Fruit fly (Drosophila melanogaster): ENCODE measurements around the gene Sfmbt.

The Sfmbt gene

DNA sequence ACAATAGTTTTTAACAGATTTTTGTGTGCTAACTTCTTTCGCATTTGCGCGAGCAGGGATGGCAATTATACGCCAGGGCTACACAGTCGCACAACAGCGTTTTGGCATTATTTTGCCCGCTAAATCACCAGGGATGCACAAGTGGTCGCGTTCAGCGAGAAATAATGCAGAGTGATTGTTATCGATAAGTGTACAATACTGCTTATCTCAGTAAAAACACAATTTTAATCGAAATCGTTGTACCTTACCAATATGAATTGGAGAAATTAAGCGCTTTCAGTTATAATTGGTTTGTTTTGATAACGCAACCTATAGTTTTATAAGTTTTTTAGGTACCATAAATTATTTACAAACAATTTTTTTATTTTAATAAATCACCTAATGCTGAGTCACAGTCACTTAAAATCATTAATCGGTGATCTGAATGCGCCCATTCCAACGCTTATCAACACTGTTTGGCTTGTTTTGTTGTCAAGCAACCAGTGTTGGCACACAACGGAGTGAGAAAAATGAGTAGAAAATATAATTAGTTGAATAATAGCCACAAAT, at the start of gene Sfmbt, which contains the start of gene CG5439 (continued):
- no peak for TF ChIP-seq CG14050 (GFP tag; IDR thresholded peaks at IDR 0.05)
- TF ChIP-seq CG17802 (tag; optimal IDR thresholded peaks at IDR 0.05): peak; percentile 43
- no peak for TF ChIP-seq CG6813 (GFP tag; optimal IDR thresholded peaks at IDR 0.05)
- no peak for TF ChIP-seq Oli (tag; optimal IDR thresholded peaks at IDR 0.05)
- peak; percentile 86 for TF ChIP-seq Antp (GFP tag; optimal IDR thresholded peaks at IDR 0.05)
- TF ChIP-seq CG34376 (GFP tag; optimal IDR thresholded peaks at IDR 0.05): peak; percentile 74
- TF ChIP-seq ftz-f1 (GFP tag; optimal IDR thresholded peaks at IDR 0.05): no peak
- no peak for TF ChIP-seq Fer3 (tag; optimal IDR thresholded peaks at IDR 0.05)
- no peak for TF ChIP-seq Nf-YA (GFP tag; IDR thresholded peaks at IDR 0.05)
- TF ChIP-seq CG32772 (GFP tag; IDR thresholded peaks at IDR 0.05): peak; percentile 52
- TF ChIP-seq toy (GFP tag; IDR thresholded peaks at IDR 0.05): no peak
- peak; percentile 76 for TF ChIP-seq CG18476 (GFP tag; optimal IDR thresholded peaks at IDR 0.05)
- TF ChIP-seq bigmax (GFP tag; optimal IDR thresholded peaks at IDR 0.05): no peak
- TF ChIP-seq C15 (GFP tag; IDR thresholded peaks at IDR 0.05): no peak
- peak; percentile 89 for TF ChIP-seq CG2116 (GFP tag; optimal IDR thresholded peaks at IDR 0.05)
- TF ChIP-seq Hmr (GFP tag; optimal IDR thresholded peaks at IDR 0.05): no peak
- no peak for TF ChIP-seq CG4282 (GFP tag; optimal IDR thresholded peaks at IDR 0.05)
- TF ChIP-seq Hr78 (GFP tag; optimal IDR thresholded peaks at IDR 0.05): no peak
- no peak for TF ChIP-seq dmrt99B (tag; optimal IDR thresholded peaks at IDR 0.05)
- TF ChIP-seq Max (GFP tag; optimal IDR thresholded peaks at IDR 0.05): peak; percentile 82
- peak; percentile 76 for TF ChIP-seq psq (GFP tag; optimal IDR thresholded peaks at IDR 0.05)
- TF ChIP-seq Hr39 (optimal IDR thresholded peaks at IDR 0.05): no peak
- TF ChIP-seq Dll (GFP tag; IDR thresholded peaks at IDR 0.05; ENCODE audit: partially characterized antibody): peak; percentile 64; the same call in 3 of the 4 replicates
- peak; percentile 73 for TF ChIP-seq slp2 (GFP tag; optimal IDR thresholded peaks at IDR 0.05)
- no peak; the same call in 1 of the 3 replicates for TF ChIP-seq CG17361 (GFP tag; IDR thresholded peaks at IDR 0.05)
- TF ChIP-seq trh (GFP tag; optimal IDR thresholded peaks at IDR 0.05): peak; percentile 64
- no peak for TF ChIP-seq ap (GFP tag; IDR thresholded peaks at IDR 0.05)
- TF ChIP-seq CG7786 (GFP tag; optimal IDR thresholded peaks at IDR 0.05): peak; percentile 77
- TF ChIP-seq ttk (GFP tag; IDR thresholded peaks at IDR 0.05): peak; percentile 30; the same call in 1 of the 2 replicates
- no peak; the same call in 1 of the 2 replicates for TF ChIP-seq Rx (GFP tag; IDR thresholded peaks at IDR 0.05)
- TF ChIP-seq ewg (GFP tag; optimal IDR thresholded peaks at IDR 0.05): peak; percentile 90
- no peak for TF ChIP-seq CG17359 (tag; optimal IDR thresholded peaks at IDR 0.05)
- peak; percentile 16 for TF ChIP-seq HLHmδ (GFP tag; optimal IDR thresholded peaks at IDR 0.05)
- peak; percentile 82 for TF ChIP-seq CG13624 (GFP tag; optimal IDR thresholded peaks at IDR 0.05)
- no peak for TF ChIP-seq dati (GFP tag; IDR thresholded peaks at IDR 0.05)
- peak; percentile 5 for TF ChIP-seq salm (tag; optimal IDR thresholded peaks at IDR 0.05)
- TF ChIP-seq H15 (GFP tag; IDR thresholded peaks at IDR 0.05): peak; percentile 25; the same call in 1 of the 3 replicates
- peak; percentile 88 for TF ChIP-seq slbo (GFP tag; IDR thresholded peaks at IDR 0.05)
- TF ChIP-seq Usf (GFP tag; optimal IDR thresholded peaks at IDR 0.05): peak; percentile 69
- no peak for TF ChIP-seq PHDP (tag; optimal IDR thresholded peaks at IDR 0.05)
- peak; percentile 77 for TF ChIP-seq CG32532 (GFP tag; IDR thresholded peaks at IDR 0.05)
- peak in 1 of 3 experiments; percentile 30 for TF ChIP-seq Stat92E (GFP tag; optimal IDR thresholded peaks at IDR 0.05)
- TF ChIP-seq zfh1 (GFP tag; IDR thresholded peaks at IDR 0.05): 0 out of 3 replicates have a peak, but pooled peaks have one; percentile 8
- peak; percentile 77 for TF ChIP-seq Rfx (GFP tag; IDR thresholded peaks at IDR 0.05)
- TF ChIP-seq kni (GFP tag; optimal IDR thresholded peaks at IDR 0.05): no peak
- peak; percentile 42; the same call in 1 of the 2 replicates for TF ChIP-seq Gsc (GFP tag; IDR thresholded peaks at IDR 0.05)
- no peak for TF ChIP-seq CG18599 (GFP tag; optimal IDR thresholded peaks at IDR 0.05)
- TF ChIP-seq bowl (GFP tag; IDR thresholded peaks at IDR 0.05): no peak
- TF ChIP-seq CG4360 (GFP tag; IDR thresholded peaks at IDR 0.05): no peak
- no peak for TF ChIP-seq CG1832 (GFP tag; optimal IDR thresholded peaks at IDR 0.05)
